Fruit fly (Drosophila melanogaster): ENCODE measurements around the gene CG10428.

The CG10428 gene

dm6 chr2L:18921246-18921645 lies 27.4 kb upstream of the CG10428 start (continued):
- no peak for TF ChIP-seq Dp (GFP tag; optimal IDR thresholded peaks at IDR 0.05)
- TF ChIP-seq CG6683 (GFP tag; optimal IDR thresholded peaks at IDR 0.05): no peak
- TF ChIP-seq CG2116 (GFP tag; optimal IDR thresholded peaks at IDR 0.05): no peak
- no peak for TF ChIP-seq CG6175 (GFP tag; IDR thresholded peaks at IDR 0.05)
- TF ChIP-seq Optix (GFP tag; IDR thresholded peaks at IDR 0.05): no peak
- peak; percentile 4 for TF ChIP-seq CG1529 (GFP tag; optimal IDR thresholded peaks at IDR 0.05)
- no peak for TF ChIP-seq tup (GFP tag; optimal IDR thresholded peaks at IDR 0.05)
- TF ChIP-seq CG9215 (GFP tag; IDR thresholded peaks at IDR 0.05): no peak
- no peak for TF ChIP-seq ham (GFP tag; IDR thresholded peaks at IDR 0.05)
- peak; percentile 12 for TF ChIP-seq Ets97D (GFP tag; optimal IDR thresholded peaks at IDR 0.05)
- no peak for TF ChIP-seq CG10431 (GFP tag; optimal IDR thresholded peaks at IDR 0.05)
- peak; percentile 41; the same call in 1 of the 2 replicates for TF ChIP-seq lmd (GFP tag; IDR thresholded peaks at IDR 0.05)
- TF ChIP-seq hbn (GFP tag; IDR thresholded peaks at IDR 0.05; ENCODE audit: partially characterized antibody): no peak
- TF ChIP-seq ase (GFP tag; IDR thresholded peaks at IDR 0.05): no peak
- no peak for TF ChIP-seq ap (GFP tag; IDR thresholded peaks at IDR 0.05)
- TF ChIP-seq bowl (GFP tag; IDR thresholded peaks at IDR 0.05): no peak
- no peak for TF ChIP-seq Side (GFP tag; optimal IDR thresholded peaks at IDR 0.05)
- TF ChIP-seq ranshi (GFP tag; IDR thresholded peaks at IDR 0.05): no peak
- peak; percentile 80 for TF ChIP-seq gsb-n (tag; optimal IDR thresholded peaks at IDR 0.05)
- no peak for TF ChIP-seq HLHmδ (GFP tag; optimal IDR thresholded peaks at IDR 0.05)
- 0 out of 3 replicates have a peak, but pooled peaks have one; percentile 25 for TF ChIP-seq CG2199 (GFP tag; IDR thresholded peaks at IDR 0.05)
- TF ChIP-seq CG3995 (GFP tag; optimal IDR thresholded peaks at IDR 0.05): no peak
- TF ChIP-seq CG2889 (GFP tag; IDR thresholded peaks at IDR 0.05): no peak
- no peak for TF ChIP-seq CG4282 (GFP tag; optimal IDR thresholded peaks at IDR 0.05)
- TF ChIP-seq fru (optimal IDR thresholded peaks at IDR 0.05): no peak
- TF ChIP-seq Stat92E (GFP tag; optimal IDR thresholded peaks at IDR 0.05): no peak
- no peak for TF ChIP-seq ab (GFP tag; optimal IDR thresholded peaks at IDR 0.05)
- TF ChIP-seq HLH54F (GFP tag; optimal IDR thresholded peaks at IDR 0.05): no peak
- TF ChIP-seq ssp (GFP tag; IDR thresholded peaks at IDR 0.05): peak; percentile 37; the same call in 1 of the 2 replicates
- no peak for TF ChIP-seq zfh2 (GFP tag; optimal IDR thresholded peaks at IDR 0.05)
- no peak for TF ChIP-seq slp2 (GFP tag; optimal IDR thresholded peaks at IDR 0.05)
- no peak for TF ChIP-seq Nf-YC (tag; optimal IDR thresholded peaks at IDR 0.05)
- no peak for TF ChIP-seq pho (GFP tag; optimal IDR thresholded peaks at IDR 0.05)
- no peak for TF ChIP-seq CG34376 (GFP tag; optimal IDR thresholded peaks at IDR 0.05)
- TF ChIP-seq NFAT (GFP tag; IDR thresholded peaks at IDR 0.05): no peak
- no peak for TF ChIP-seq CG6272 (GFP tag; IDR thresholded peaks at IDR 0.05)
- no peak for TF ChIP-seq psq (GFP tag; optimal IDR thresholded peaks at IDR 0.05)
- TF ChIP-seq knrl (GFP tag; IDR thresholded peaks at IDR 0.05; ENCODE audit: partially characterized antibody): no peak
- TF ChIP-seq MBD-R2 (GFP tag; IDR thresholded peaks at IDR 0.05): no peak
- no peak for TF ChIP-seq prd (optimal IDR thresholded peaks at IDR 0.05)
- peak; percentile 82 for TF ChIP-seq prd (GFP tag; IDR thresholded peaks at IDR 0.05)
- peak; percentile 81 for TF ChIP-seq Med (GFP tag)
- TF ChIP-seq CG8944 (GFP tag; optimal IDR thresholded peaks at IDR 0.05): peak; percentile 15
- TF ChIP-seq Taf1 (GFP tag; IDR thresholded peaks at IDR 0.05): no peak
- no peak for TF ChIP-seq wek (GFP tag; optimal IDR thresholded peaks at IDR 0.05)
- TF ChIP-seq CG30431 (GFP tag; optimal IDR thresholded peaks at IDR 0.05): peak; percentile 60
- no peak for TF ChIP-seq Deaf1 (tag; optimal IDR thresholded peaks at IDR 0.05)
- TF ChIP-seq Lpt (GFP tag; optimal IDR thresholded peaks at IDR 0.05): no peak
- TF ChIP-seq jumu (GFP tag; optimal IDR thresholded peaks at IDR 0.05): peak; percentile 22
- TF ChIP-seq CG1603 (tag; optimal IDR thresholded peaks at IDR 0.05): peak; percentile 63
- no peak for TF ChIP-seq ftz-f1 (GFP tag; optimal IDR thresholded peaks at IDR 0.05)
- TF ChIP-seq onecut (GFP tag; IDR thresholded peaks at IDR 0.05): no peak
- TF ChIP-seq oc (tag; optimal IDR thresholded peaks at IDR 0.05): peak; percentile 47
- TF ChIP-seq CG7987 (GFP tag; optimal IDR thresholded peaks at IDR 0.05): no peak
